Fruit fly (Drosophila melanogaster): Measurements from ENCODE around the gene CG2100.
A peak's percentile ranks its signal among the peaks of the same experiment; 100 is the strongest.

Gene CG2100

DNA sequence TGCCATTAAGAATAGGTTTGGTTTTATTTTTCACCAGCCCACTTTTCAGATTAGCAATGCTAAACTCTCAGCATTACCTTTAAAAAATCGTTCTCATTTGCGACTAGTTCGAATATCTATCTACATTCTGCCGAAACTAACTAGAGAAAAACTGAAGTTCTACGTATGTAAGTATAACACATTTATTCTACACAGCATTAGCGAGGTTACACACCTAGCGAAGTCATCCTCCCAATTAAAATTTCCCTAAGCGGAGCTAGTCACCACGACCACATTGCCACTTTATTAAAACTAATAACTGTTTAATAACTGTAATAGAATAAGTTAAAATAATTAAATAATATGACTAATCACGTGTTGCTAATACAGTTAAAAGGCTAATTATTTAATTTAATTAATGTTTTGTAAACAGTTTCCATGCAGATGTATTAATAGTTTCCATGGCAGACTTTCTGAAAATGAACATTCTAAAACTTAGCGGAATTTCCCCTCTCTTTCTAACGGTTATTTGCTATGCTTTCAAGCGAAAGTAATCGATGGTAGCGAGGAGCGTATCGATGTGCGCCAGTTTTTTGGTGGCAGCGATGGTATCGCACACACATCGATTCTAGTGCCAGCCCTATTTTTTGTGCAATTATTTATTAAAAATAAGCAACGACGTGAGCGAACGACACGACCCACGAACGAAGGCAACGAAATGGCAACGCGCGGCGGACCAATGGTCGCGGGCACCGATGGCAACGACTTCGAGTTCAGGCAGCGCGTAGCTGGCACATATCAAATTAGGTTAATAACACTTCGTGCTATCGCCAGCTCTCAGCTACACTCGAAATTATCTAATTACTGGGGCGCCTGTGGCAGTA lies 42.8 kb upstream of the CG2100 start, which contains the start of gene jagn (continued):
- TF ChIP-seq CG13424 (tag; optimal IDR thresholded peaks at IDR 0.05) = peak; percentile 35
- peak; percentile 61 for TF ChIP-seq Blimp-1 (GFP tag; optimal IDR thresholded peaks at IDR 0.05)
- peak; percentile 70 for TF ChIP-seq Hmr (GFP tag; optimal IDR thresholded peaks at IDR 0.05)
- TF ChIP-seq fu2 (GFP tag; optimal IDR thresholded peaks at IDR 0.05) = peak; percentile 41
- peak; percentile 1 for TF ChIP-seq grn (GFP tag; optimal IDR thresholded peaks at IDR 0.05)
- no peak for TF ChIP-seq CG30431 (GFP tag; optimal IDR thresholded peaks at IDR 0.05)
- TF ChIP-seq Asciz (GFP tag; optimal IDR thresholded peaks at IDR 0.05) = no peak
- peak; percentile 100 for TF ChIP-seq hb (GFP tag; IDR thresholded peaks at IDR 0.05; ENCODE audit: partially characterized antibody)
- peak; percentile 2 for TF ChIP-seq CG18599 (GFP tag; optimal IDR thresholded peaks at IDR 0.05)
- TF ChIP-seq cato (GFP tag; optimal IDR thresholded peaks at IDR 0.05; ENCODE audit: borderline replicate concordance) = no peak
- TF ChIP-seq ato (GFP tag; IDR thresholded peaks at IDR 0.05; ENCODE audit: partially characterized antibody) = peak; percentile 99
- TF ChIP-seq CG3847 (GFP tag; IDR thresholded peaks at IDR 0.05) = peak; percentile 83
- peak; percentile 53 for TF ChIP-seq CG15601 (tag; optimal IDR thresholded peaks at IDR 0.05)
- TF ChIP-seq CG14860 (GFP tag; IDR thresholded peaks at IDR 0.05; ENCODE audit: partially characterized antibody) = peak; percentile 99
- peak; percentile 82 for TF ChIP-seq CG14710 (tag; optimal IDR thresholded peaks at IDR 0.05)
- TF ChIP-seq CG17802 (tag; optimal IDR thresholded peaks at IDR 0.05) = peak; percentile 36
- peak; percentile 100 for TF ChIP-seq inv (GFP tag; IDR thresholded peaks at IDR 0.05; ENCODE audit: partially characterized antibody)
- TF ChIP-seq dan (GFP tag; IDR thresholded peaks at IDR 0.05) = no peak
- peak; percentile 2 for TF ChIP-seq CG15011 (GFP tag; optimal IDR thresholded peaks at IDR 0.05)
- TF ChIP-seq klu (GFP tag; IDR thresholded peaks at IDR 0.05) = 0 out of 2 replicates have a peak, but pooled peaks have one; percentile 28
- peak; percentile 32 for TF ChIP-seq gfzf (GFP tag; optimal IDR thresholded peaks at IDR 0.05)
- TF ChIP-seq slbo (GFP tag; IDR thresholded peaks at IDR 0.05) = peak; percentile 91
- TF ChIP-seq Myb (GFP tag; optimal IDR thresholded peaks at IDR 0.05) = peak; percentile 95
- TF ChIP-seq Gug (GFP tag; IDR thresholded peaks at IDR 0.05) = peak; percentile 93
- TF ChIP-seq CG9932 (GFP tag; IDR thresholded peaks at IDR 0.05) = peak; percentile 95
- peak; percentile 43 for TF ChIP-seq CG33213 (GFP tag; optimal IDR thresholded peaks at IDR 0.05)
- no peak for TF ChIP-seq ase (GFP tag; IDR thresholded peaks at IDR 0.05)
- peak; percentile 23 for TF ChIP-seq CG18011 (GFP tag; optimal IDR thresholded peaks at IDR 0.05)
- peak; percentile 45 for TF ChIP-seq CG16863 (GFP tag; optimal IDR thresholded peaks at IDR 0.05)
- no peak for TF ChIP-seq gem (tag; optimal IDR thresholded peaks at IDR 0.05)
- peak; percentile 75 for TF ChIP-seq Dip3 (GFP tag; optimal IDR thresholded peaks at IDR 0.05)
- TF ChIP-seq insv (GFP tag; optimal IDR thresholded peaks at IDR 0.05) = peak in 1 of 2 experiments; percentile 86
- no peak for TF ChIP-seq Elba2 (GFP tag; optimal IDR thresholded peaks at IDR 0.05)
- no peak for TF ChIP-seq CG32767 (GFP tag; IDR thresholded peaks at IDR 0.05)
- peak; percentile 13 for TF ChIP-seq Ssrp (tag; optimal IDR thresholded peaks at IDR 0.05)
- TF ChIP-seq CkIIα-i1 (GFP tag; IDR thresholded peaks at IDR 0.05) = no peak
- peak; percentile 66 for TF ChIP-seq CG9215 (GFP tag; IDR thresholded peaks at IDR 0.05)
- TF ChIP-seq da (GFP tag; optimal IDR thresholded peaks at IDR 0.05) = peak; percentile 14
- TF ChIP-seq fd3F (GFP tag; optimal IDR thresholded peaks at IDR 0.05) = peak; percentile 18
- peak; percentile 31 for TF ChIP-seq CG10979 (tag; optimal IDR thresholded peaks at IDR 0.05)
- peak; percentile 68 for TF ChIP-seq CG13775 (GFP tag; optimal IDR thresholded peaks at IDR 0.05)
- no peak for TF ChIP-seq CG5180 (GFP tag; optimal IDR thresholded peaks at IDR 0.05)
- peak; percentile 53 for TF ChIP-seq Jarid2 (GFP tag; optimal IDR thresholded peaks at IDR 0.05)
- TF ChIP-seq CG4820 (GFP tag; optimal IDR thresholded peaks at IDR 0.05) = no peak
- peak; percentile 50 for TF ChIP-seq jumu (GFP tag; optimal IDR thresholded peaks at IDR 0.05)
- peak; percentile 54 for TF ChIP-seq CG2712 (tag; optimal IDR thresholded peaks at IDR 0.05)
- TF ChIP-seq CG2129 (GFP tag; IDR thresholded peaks at IDR 0.05; ENCODE audit: partially characterized antibody) = peak; percentile 98
- peak; percentile 58 for TF ChIP-seq E2f1 (GFP tag; IDR thresholded peaks at IDR 0.05)

Measured in whole organism, embryonic.